Fruit fly (Drosophila melanogaster) whole organism, pupa: Measurements from ENCODE around the gene egh.

ENCODE experiments used
- CG10348 ChIP-seq: fragments of 200-800 bp; sonication (Bioruptor generic); IDR thresholded peaks from 2 replicates; pipeline ENCODE4 v1.3.6; 2022; ENCODE audit warnings: missing biosample characterization, missing genetic modification characterization
- CG14655 ChIP-seq: fragments of 200-800 bp; sonication (Bioruptor generic); optimal IDR thresholded peaks from 3 replicates; lab custom pipeline; 2017; ENCODE audit warnings: mild to moderate bottlenecking, missing biosample characterization, missing genetic modification reagents, missing genetic modification characterization
- CG15710 ChIP-seq: fragments of 200-800 bp; sonication (Bioruptor generic); optimal IDR thresholded peaks from 2 replicates; lab custom pipeline; 2018; ENCODE audit warnings: missing biosample characterization, mild to moderate bottlenecking, missing genetic modification characterization, moderate library complexity
- CG17806 ChIP-seq: fragments of 200-800 bp; sonication (Bioruptor generic); optimal IDR thresholded peaks from 2 replicates; lab custom pipeline; 2018; ENCODE audit warnings: missing biosample characterization, mild to moderate bottlenecking, missing genetic modification characterization, moderate library complexity
- Pif1A ChIP-seq: fragments of 200-800 bp; sonication (Bioruptor generic); optimal IDR thresholded peaks from 3 replicates; lab custom pipeline; 2016; ENCODE audit warnings: missing biosample characterization, missing genetic modification characterization
- fd96Ca ChIP-seq: fragments of 200-800 bp; sonication (Bioruptor generic); IDR thresholded peaks from 3 replicates; pipeline ENCODE4 v1.3.6; 2022; ENCODE audit warnings: missing biosample characterization, missing genetic modification characterization

DNA sequence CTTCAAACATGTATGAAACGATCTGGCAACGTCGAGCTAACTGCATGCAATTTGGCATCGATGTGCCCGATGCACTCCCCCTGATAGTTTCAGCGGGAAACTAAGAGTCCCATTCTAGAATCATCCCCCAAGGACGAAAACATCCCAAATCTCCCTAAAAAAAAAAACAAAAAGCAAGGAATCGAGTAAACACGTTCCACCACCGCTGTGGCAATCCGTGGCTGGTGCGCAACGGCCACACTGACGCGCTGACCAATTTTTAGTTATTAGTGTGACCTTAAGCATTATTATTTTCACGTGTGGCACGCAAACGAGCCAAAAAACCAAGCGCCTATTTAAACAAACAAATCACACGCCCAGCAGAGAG lies 2.6 kb upstream of the egh start, which contains the start of gene wds:
- no peak for TF ChIP-seq CG15710 (tag; lab: Kevin White, UChicago)
- no peak for TF ChIP-seq CG17806
- TF ChIP-seq CG10348, result no peak
- TF ChIP-seq CG14655 (GFP tag; lab: Kevin White, UChicago), result no peak
- TF ChIP-seq fd96Ca (GFP tag; lab: Robert Waterston, UW), result no peak
- TF ChIP-seq Pif1A (GFP tag; lab: Kevin White, UChicago), result no peak
